Worm (Caenorhabditis elegans): ENCODE data around the gene ZK795.3.

The ZK795.3 gene

ce11 chrIV:12558925-12559450, at the start of gene ZK795.3, which contains the start of gene ZK795.2:
Gene ZK795.3 (plus strand): TSS chrIV:12559365.
Gene ZK795.2 (minus strand): TSS chrIV:12558975.
- TF ChIP-seq mep-1 (tag; optimal IDR thresholded peaks at IDR 0.05) (peak; percentile 87), pag-3 (tag; optimal IDR thresholded peaks at IDR 0.05; ENCODE audit: borderline replicate concordance, insufficient read depth) (no peak), lin-14 (GFP tag; optimal IDR thresholded peaks at IDR 0.05) (peak; percentile 71), xbp-1 (tag; optimal IDR thresholded peaks at IDR 0.05) (peak; percentile 62), unc-86 (tag; optimal IDR thresholded peaks at IDR 0.05) (peak; percentile 38), aly-2 (tag; optimal IDR thresholded peaks at IDR 0.05) (peak; percentile 55), lsy-2 (tag; optimal IDR thresholded peaks at IDR 0.05) (peak; percentile 86 to 87), lin-35 (GFP tag; optimal IDR thresholded peaks at IDR 0.05) (peak; percentile 99), swsn-7 (tag; optimal IDR thresholded peaks at IDR 0.05) (peak; percentile 72), F16B12.6 (tag; optimal IDR thresholded peaks at IDR 0.05) (peak; percentile 97), C34B4.2 (tag; optimal IDR thresholded peaks at IDR 0.05) (no peak), ceh-82 (tag; optimal IDR thresholded peaks at IDR 0.05) (peak; percentile 64 to 74 (median 74)), nhr-237 (tag; optimal IDR thresholded peaks at IDR 0.05) (peak; percentile 5), mab-9 (GFP tag; IDR thresholded peaks at IDR 0.05) (no peak), Y116A8C.19 (tag; optimal IDR thresholded peaks at IDR 0.05; ENCODE audit: borderline replicate concordance) (no peak), lin-15B (tag; optimal IDR thresholded peaks at IDR 0.05) (no peak), nhr-90 (tag; optimal IDR thresholded peaks at IDR 0.05; ENCODE audit: poor library complexity) (peak; percentile 70), nhr-85 (tag) (peak; percentile 84), grh-1 (GFP tag; IDR thresholded peaks at IDR 0.05) (no peak), efl-3 (GFP tag; optimal IDR thresholded peaks at IDR 0.05) (no peak), elt-3 (tag; optimal IDR thresholded peaks at IDR 0.05) (peak in 2 of 6 experiments; percentile 26 to 43), C16A3.4 (tag; optimal IDR thresholded peaks at IDR 0.05) (peak; percentile 58), fkh-4 (tag; optimal IDR thresholded peaks at IDR 0.05; ENCODE audit: borderline replicate concordance) (no peak), zag-1 (tag; optimal IDR thresholded peaks at IDR 0.05) (no peak), ama-1 (optimal IDR thresholded peaks at IDR 0.05) (no peak), nhr-12 (tag; optimal IDR thresholded peaks at IDR 0.05) (no peak), isw-1 (GFP tag; IDR thresholded peaks at IDR 0.05) (peak; percentile 47), hlh-4 (tag; optimal IDR thresholded peaks at IDR 0.05) (no peak), lin-39 (tag; optimal IDR thresholded peaks at IDR 0.05) (peak; percentile 78), skn-1 (tag; optimal IDR thresholded peaks at IDR 0.05) (peak; percentile 78), dpl-1 (GFP tag; optimal IDR thresholded peaks at IDR 0.05) (peak; percentile 98 to 99 (median 98)), nhr-77 (tag; optimal IDR thresholded peaks at IDR 0.05) (peak; percentile 18), jun-1 (tag; optimal IDR thresholded peaks at IDR 0.05) (peak; percentile 44), C04F5.9 (tag; optimal IDR thresholded peaks at IDR 0.05) (no peak), snu-23 (GFP tag; optimal IDR thresholded peaks at IDR 0.05) (peak; percentile 75), nhr-47 (tag; optimal IDR thresholded peaks at IDR 0.05) (peak; percentile 78), nhr-11 (tag; optimal IDR thresholded peaks at IDR 0.05) (peak; percentile 5), nhr-71 (tag; optimal IDR thresholded peaks at IDR 0.05) (peak; percentile 81), irx-1 (tag; optimal IDR thresholded peaks at IDR 0.05) (peak; percentile 56), mdl-1 (tag; optimal IDR thresholded peaks at IDR 0.05) (peak in 1 of 2 experiments; percentile 47), fos-1 (tag; optimal IDR thresholded peaks at IDR 0.05) (peak; percentile 48), blmp-1 (tag; optimal IDR thresholded peaks at IDR 0.05) (peak; percentile 58), efl-1 (optimal IDR thresholded peaks at IDR 0.05) (peak; percentile 98 to 100), efl-1 (GFP tag; optimal IDR thresholded peaks at IDR 0.05 in 1 of 2) (peak; percentile 99 to 100), rnt-1 (tag; optimal IDR thresholded peaks at IDR 0.05) (peak; percentile 73), dsc-1 (tag; optimal IDR thresholded peaks at IDR 0.05) (peak; percentile 61), aha-1 (tag; optimal IDR thresholded peaks at IDR 0.05) (no peak), unc-130 (tag; optimal IDR thresholded peaks at IDR 0.05) (peak; percentile 15), nhr-76 (tag; optimal IDR thresholded peaks at IDR 0.05) (no peak), snpc-4 (tag; optimal IDR thresholded peaks at IDR 0.05) (peak; percentile 30), tbx-2 (tag; optimal IDR thresholded peaks at IDR 0.05) (peak; percentile 62), nhr-20 (tag; optimal IDR thresholded peaks at IDR 0.05) (peak; percentile 65), ceh-90 (tag; optimal IDR thresholded peaks at IDR 0.05) (peak; percentile 47), egl-13 (tag; optimal IDR thresholded peaks at IDR 0.05) (peak; percentile 10)

Data from whole organism, L1 larva.